Worm (Caenorhabditis elegans): ENCODE measurements around the gene Y51A2D.8.

DNA sequence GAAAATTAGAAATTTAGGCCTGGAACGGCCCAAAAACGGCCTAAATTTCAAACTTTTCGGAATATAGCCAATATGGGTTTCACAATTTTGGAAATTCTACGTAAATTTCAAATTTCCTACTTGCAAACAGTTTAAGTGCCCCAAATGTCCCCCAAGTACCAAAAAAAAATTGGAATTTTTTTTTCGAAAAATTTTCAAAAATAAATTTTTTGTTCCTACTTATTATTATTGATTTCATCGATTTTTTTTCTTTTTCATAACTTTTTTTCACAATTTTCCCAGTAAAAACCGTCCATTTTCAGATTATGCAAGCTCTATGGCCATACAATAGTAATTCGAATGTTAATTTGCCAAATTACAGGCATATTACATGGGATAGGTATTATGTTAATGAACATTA is 17.9 kb upstream of the Y51A2D.8 start, which contains the start of gene Y51A2D.21:
- TF ChIP-seq F16B12.6 (tag; optimal IDR thresholded peaks at IDR 0.05) (no peak), sox-4 (tag; optimal IDR thresholded peaks at IDR 0.05) (no peak), irx-1 (tag; optimal IDR thresholded peaks at IDR 0.05) (no peak), tbx-2 (tag; optimal IDR thresholded peaks at IDR 0.05) (no peak), nhr-11 (tag; optimal IDR thresholded peaks at IDR 0.05) (no peak), nhr-237 (tag; optimal IDR thresholded peaks at IDR 0.05) (no peak), sptf-1 (tag; optimal IDR thresholded peaks at IDR 0.05) (no peak), egl-27 (tag; optimal IDR thresholded peaks at IDR 0.05) (no peak), fkh-4 (tag; optimal IDR thresholded peaks at IDR 0.05; ENCODE audit: borderline replicate concordance) (no peak)
